Fruit fly (Drosophila melanogaster): ENCODE data around the gene CG9706.

dm6 chr3L:16800026-16800425 is 17.2 kb downstream of the CG9706 start:
- TF ChIP-seq psq (optimal IDR thresholded peaks at IDR 0.05) (no peak), CG8478 (optimal IDR thresholded peaks at IDR 0.05) (no peak)

Data from whole organism.